Worm (Caenorhabditis elegans) whole organism, early embryonic: ENCODE measurements around the gene snap-1.

Experiments used
- F13C5.2 ChIP-seq: sonication (generic microtip); optimal IDR thresholded peaks from 2 replicates; lab custom pipeline; 2017; ENCODE audit warnings: mild to moderate bottlenecking, missing genetic modification characterization, inconsistent platforms, missing compliant biosample characterization
- aly-1 ChIP-seq: sonication (generic microtip); optimal IDR thresholded peaks from 2 replicates; lab custom pipeline; 2016; ENCODE audit warnings: missing genetic modification characterization, missing compliant biosample characterization
- ama-1 ChIP-seq: fragments of 150-350 bp; optimal IDR thresholded peaks from 2 replicates; lab custom pipeline; 2014
- ceh-36 ChIP-seq: sonication (generic microtip); optimal IDR thresholded peaks from 2 replicates; lab custom pipeline; 2016; ENCODE audit warnings: missing genetic modification characterization, inconsistent platforms, missing compliant biosample characterization
- ets-7 ChIP-seq: sonication (generic microtip); optimal IDR thresholded peaks from 2 replicates; lab custom pipeline; 2016; ENCODE audit warnings: missing genotype, missing genetic modification characterization, missing compliant biosample characterization
- hmbx-1 ChIP-seq: sonication (generic microtip); optimal IDR thresholded peaks from 2 replicates; lab custom pipeline; 2016; ENCODE audit warnings: mild to moderate bottlenecking, missing genetic modification characterization, missing compliant biosample characterization
- hnd-1 ChIP-seq: sonication (generic microtip); optimal IDR thresholded peaks from 2 replicates; lab custom pipeline; 2016; ENCODE audit warnings: missing genetic modification characterization, missing compliant biosample characterization
- pes-1 ChIP-seq: fragments of 200-800 bp; sonication (Bioruptor generic); IDR thresholded peaks from 2 replicates; pipeline ENCODE4 v1.3.6; 2022; ENCODE audit warnings: missing genetic modification reagents, missing genetic modification characterization, missing compliant biosample characterization
- sea-1 ChIP-seq: fragments of 200-800 bp; sonication (Bioruptor generic); conservative IDR thresholded peaks from 2 replicates; pipeline ENCODE4 v1.3.6; 2022; ENCODE audit warnings: missing genetic modification characterization, missing compliant biosample characterization
- tra-4 ChIP-seq: sonication (generic microtip); optimal IDR thresholded peaks from 2 replicates; lab custom pipeline; 2017; ENCODE audit warnings: missing genetic modification characterization, missing compliant biosample characterization

DNA sequence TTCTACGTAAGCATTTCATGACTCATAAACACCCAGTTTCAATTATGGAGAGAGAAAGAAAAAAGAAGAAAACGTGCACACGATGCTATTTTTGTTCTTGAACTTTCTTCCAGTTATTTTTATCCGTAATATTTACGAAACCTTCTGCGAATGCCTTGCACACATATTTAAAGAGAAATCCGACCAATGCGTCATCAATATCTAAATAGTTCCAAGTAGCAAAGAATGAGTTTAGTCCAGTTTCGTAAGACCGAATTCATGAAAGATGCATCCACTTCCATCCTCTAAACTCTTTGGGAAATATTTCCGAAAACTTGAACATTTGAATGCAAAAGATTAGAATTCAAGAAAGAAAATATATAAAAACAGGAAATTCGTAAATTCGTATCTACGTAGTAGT, 38.7 kb downstream of the snap-1 start:
- TF ChIP-seq tra-4 (tag; lab: Kevin White, UChicago) = no peak
- TF ChIP-seq ama-1 (lab: Kevin White, UChicago) = no peak
- no peak for TF ChIP-seq F13C5.2 (tag; lab: Kevin White, UChicago)
- TF ChIP-seq hnd-1 (tag; lab: Kevin White, UChicago) = no peak
- no peak for TF ChIP-seq hmbx-1 (tag; lab: Kevin White, UChicago)
- TF ChIP-seq ets-7 (tag; lab: Kevin White, UChicago) = no peak
- no peak for TF ChIP-seq aly-1 (tag; lab: Kevin White, UChicago)
- TF ChIP-seq ceh-36 = no peak
- no peak for TF ChIP-seq sea-1 (GFP tag; lab: Robert Waterston, UW)
- TF ChIP-seq pes-1 = no peak
